Fruit fly (Drosophila melanogaster): ENCODE measurements around the gene moody.

DNA sequence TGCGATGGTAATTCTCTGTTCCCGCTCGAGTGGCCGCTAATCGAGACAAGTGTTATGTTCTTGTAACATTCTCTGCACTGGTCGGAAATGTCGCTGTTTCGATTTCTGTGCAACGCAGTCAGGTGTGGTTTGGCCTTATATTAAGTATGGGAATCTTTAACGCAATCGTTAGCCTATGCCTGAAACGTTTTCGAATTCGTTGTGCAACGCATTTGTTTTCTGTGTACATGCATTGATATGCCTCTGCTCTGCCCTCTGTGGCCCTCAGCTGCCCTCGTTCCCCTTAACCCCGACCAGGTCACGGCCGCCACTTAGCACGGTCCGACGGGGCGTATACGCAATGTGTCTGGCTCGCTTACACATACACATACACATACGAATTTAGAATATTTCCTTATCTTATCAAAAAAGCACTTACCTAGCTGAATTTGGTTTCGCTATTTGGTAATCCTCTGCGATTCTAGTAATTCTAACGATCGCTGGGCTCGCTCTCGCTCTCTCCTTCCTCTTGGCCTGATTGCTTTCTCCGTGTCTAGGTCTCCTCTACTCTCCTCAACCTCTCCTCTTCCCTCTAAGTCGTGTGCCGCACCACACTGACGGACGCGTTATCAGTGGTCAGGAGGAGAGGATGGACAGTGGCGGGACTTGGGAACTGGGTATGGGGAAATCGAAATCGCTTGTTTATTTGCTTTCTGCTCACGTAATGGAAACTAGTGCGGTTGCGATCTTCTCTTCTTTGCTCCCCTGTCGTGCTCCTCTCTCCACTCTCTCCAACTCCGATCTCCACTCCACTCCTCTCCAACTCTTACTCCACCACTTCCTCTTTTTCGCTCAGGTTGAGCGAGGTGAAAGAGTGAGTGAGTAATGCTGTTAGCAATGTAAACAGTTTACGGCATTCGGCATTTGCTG lies 888 bp downstream of the moody start:
- TF ChIP-seq bab1 (GFP tag; optimal IDR thresholded peaks at IDR 0.05) (no peak), toe (GFP tag; optimal IDR thresholded peaks at IDR 0.05) (no peak), CG14711 (tag; optimal IDR thresholded peaks at IDR 0.05) (no peak), tj (GFP tag; optimal IDR thresholded peaks at IDR 0.05) (no peak), cic (GFP tag; optimal IDR thresholded peaks at IDR 0.05) (peak; percentile 53), CG1620 (GFP tag; optimal IDR thresholded peaks at IDR 0.05) (no peak), CG5204 (GFP tag; optimal IDR thresholded peaks at IDR 0.05) (no peak)
